Fruit fly (Drosophila melanogaster) Kc167 (cell line): ENCODE data around the gene Tip60.

ENCODE experiments used
- Sin3A ChIP-seq: fragments of >200 bp; optimal IDR thresholded peaks from 2 replicates; lab custom pipeline; 2018; ENCODE audit warnings: missing external identifiers
- psq ChIP-seq: fragments of >200 bp; optimal IDR thresholded peaks from 2 replicates; lab custom pipeline; 2017; ENCODE audit warnings: missing external identifiers
- ttk ChIP-seq: sonication (Bioruptor generic); optimal IDR thresholded peaks from 2 replicates; lab custom pipeline; 2017; ENCODE audit warnings: missing external identifiers

DNA sequence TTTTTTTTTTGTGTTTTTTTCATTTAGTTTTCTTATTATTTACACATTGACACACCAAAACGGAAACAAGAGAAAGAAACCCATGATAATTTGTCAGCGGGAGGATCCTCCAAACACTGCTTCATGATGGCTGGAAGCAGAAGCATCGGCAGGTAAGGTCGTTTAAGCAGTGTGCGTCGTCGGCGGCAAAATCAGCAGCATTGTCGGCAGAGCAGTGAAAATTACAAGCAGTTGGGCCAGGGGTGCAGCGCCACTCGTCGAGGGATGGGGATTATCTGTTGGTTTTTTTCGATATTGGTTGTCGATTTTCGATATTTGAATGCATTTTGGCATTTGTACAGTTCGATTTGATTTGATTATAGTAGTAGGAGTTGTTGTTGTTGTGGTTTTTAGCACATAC lies 21.8 kb upstream of the Tip60 start:
- TF ChIP-seq psq (lab: Kevin White, UChicago) (no peak), ttk (no peak), Sin3A (no peak)
